Worm (Caenorhabditis elegans) whole organism, L1 larva: ENCODE data around the gene T25E4.2.
A peak's percentile ranks its signal among the peaks of the same experiment; 100 is the strongest.

Source experiments
- C04F5.9 ChIP-seq: sonication (generic microtip); optimal IDR thresholded peaks from 2 replicates; lab custom pipeline; 2016; ENCODE audit warnings: missing genetic modification characterization, missing compliant biosample characterization
- C16A3.4 ChIP-seq: fragments of 150-350 bp; optimal IDR thresholded peaks from 2 replicates; lab custom pipeline; 2014; ENCODE audit warnings: missing biosample characterization, missing genetic modification characterization
- C34B4.2 ChIP-seq: sonication (generic microtip); optimal IDR thresholded peaks from 2 replicates; lab custom pipeline; 2017; ENCODE audit warnings: mild to moderate bottlenecking, missing genetic modification characterization, missing compliant biosample characterization
- aly-2 ChIP-seq: fragments of 150-350 bp; optimal IDR thresholded peaks from 2 replicates; lab custom pipeline; 2014; ENCODE audit warnings: missing biosample characterization, missing genetic modification characterization
- ama-1 ChIP-seq: fragments of 150-350 bp; optimal IDR thresholded peaks from 2 replicates; lab custom pipeline; 2014
- ceh-8 ChIP-seq: fragments of 200-800 bp; sonication (Bioruptor generic); optimal IDR thresholded peaks from 2 replicates; lab custom pipeline; 2018; ENCODE audit warnings: mild to moderate bottlenecking, missing genetic modification characterization, moderate library complexity, missing compliant biosample characterization
- ceh-88 ChIP-seq: fragments of 200-800 bp; sonication (Bioruptor generic); IDR thresholded peaks from 2 replicates; pipeline ENCODE4 v1.3.6; 2022; ENCODE audit warnings: missing genetic modification characterization, missing compliant biosample characterization
- dpl-1 ChIP-seq, 3 experiments: fragments of 150-350 bp in 2 of 3; sonication (generic microtip) in 1 of 3; optimal IDR thresholded peaks; 2 replicates each; lab custom pipeline; 2014 to 2017; ENCODE audit warnings: missing biosample characterization in 3 of 3, missing genetic modification characterization in 3 of 3, missing genetic modification reagents in 3 of 3
- dsc-1 ChIP-seq: sonication (generic microtip); optimal IDR thresholded peaks from 2 replicates; lab custom pipeline; 2016; ENCODE audit warnings: mild to moderate bottlenecking, missing genetic modification characterization, missing compliant biosample characterization
- efl-1 ChIP-seq, 4 experiments: fragments of 150-350 bp; optimal IDR thresholded peaks in 3 of 4; peaks in 1 of 4; 1 replicate in 1 of 4; 2 replicates in 3 of 4; lab custom pipeline; 2014; ENCODE audit warnings: missing biosample characterization in 2 of 4, missing genetic modification characterization in 2 of 4, missing genetic modification reagents in 2 of 4
- egl-13 ChIP-seq: sonication (generic microtip); optimal IDR thresholded peaks from 2 replicates; lab custom pipeline; 2016; ENCODE audit warnings: missing genotype, missing genetic modification reagents, missing genetic modification characterization, missing compliant biosample characterization
- fkh-4 ChIP-seq: sonication (generic microtip); optimal IDR thresholded peaks from 2 replicates; lab custom pipeline; 2016; ENCODE audit warnings: missing compliant biosample characterization, missing genetic modification characterization, borderline replicate concordance
- fkh-8 ChIP-seq: sonication (generic microtip); optimal IDR thresholded peaks from 2 replicates; lab custom pipeline; 2016; ENCODE audit warnings: mild to moderate bottlenecking, missing genetic modification characterization, missing compliant biosample characterization
- grh-1 ChIP-seq: fragments of 200-800 bp; sonication (Bioruptor generic); IDR thresholded peaks from 2 replicates; pipeline ENCODE4 v1.3.6; 2022; ENCODE audit warnings: missing genetic modification reagents, missing genetic modification characterization, missing compliant biosample characterization
- hlh-4 ChIP-seq: sonication (generic microtip); optimal IDR thresholded peaks from 2 replicates; lab custom pipeline; 2016; ENCODE audit warnings: mild to moderate bottlenecking, missing genetic modification characterization, missing compliant biosample characterization
- irx-1 ChIP-seq: sonication (generic microtip); optimal IDR thresholded peaks from 2 replicates; lab custom pipeline; 2016; ENCODE audit warnings: missing genetic modification characterization, missing compliant biosample characterization
- isw-1 ChIP-seq: fragments of 200-800 bp; sonication (Bioruptor generic); IDR thresholded peaks from 2 replicates; pipeline ENCODE4 v1.3.6; 2022; ENCODE audit warnings: missing genetic modification characterization, missing compliant biosample characterization
- jun-1 ChIP-seq: fragments of 150-350 bp; optimal IDR thresholded peaks from 2 replicates; lab custom pipeline; 2014; ENCODE audit warnings: missing biosample characterization, missing genetic modification reagents, missing genetic modification characterization
- lin-13 ChIP-seq: fragments of 150-350 bp; optimal IDR thresholded peaks from 2 replicates; lab custom pipeline; 2014; ENCODE audit warnings: missing biosample characterization, missing genetic modification reagents, missing genetic modification characterization
- lin-14 ChIP-seq: fragments of 200-800 bp; sonication (Bioruptor generic); optimal IDR thresholded peaks from 2 replicates; lab custom pipeline; 2018; ENCODE audit warnings: mild to moderate bottlenecking, missing genetic modification characterization, moderate library complexity, missing compliant biosample characterization
- lin-35 ChIP-seq, 2 experiments: fragments of 150-350 bp; optimal IDR thresholded peaks; 2 replicates each; lab custom pipeline; 2014; ENCODE audit warnings: missing biosample characterization in 2 of 2, missing genetic modification characterization in 2 of 2, missing genetic modification reagents in 2 of 2
- lin-39 ChIP-seq: fragments of 150-350 bp; optimal IDR thresholded peaks from 2 replicates; lab custom pipeline; 2014; ENCODE audit warnings: missing biosample characterization, missing genetic modification reagents, missing genetic modification characterization
- lir-3 ChIP-seq: sonication (generic microtip); optimal IDR thresholded peaks from 2 replicates; lab custom pipeline; 2016; ENCODE audit warnings: mild to moderate bottlenecking, missing genetic modification characterization, moderate library complexity, missing compliant biosample characterization; ENCODE audit not compliant: poor library complexity
- lsy-2 ChIP-seq, 2 experiments: fragments of 150-350 bp; optimal IDR thresholded peaks; 2 replicates each; lab custom pipeline; 2014; ENCODE audit warnings: missing biosample characterization in 2 of 2, missing genetic modification characterization in 2 of 2
- mab-9 ChIP-seq: fragments of 200-800 bp; sonication (Bioruptor generic); IDR thresholded peaks from 2 replicates; pipeline ENCODE4 v1.3.6; 2022; ENCODE audit warnings: missing genetic modification reagents, missing genetic modification characterization, missing compliant biosample characterization
- mdl-1 ChIP-seq, 2 experiments: fragments of 150-350 bp; optimal IDR thresholded peaks; 2 replicates each; lab custom pipeline; 2014 to 2017; ENCODE audit warnings: missing biosample characterization in 2 of 2, missing genetic modification characterization in 2 of 2, inconsistent platforms in 1 of 2
- mef-2 ChIP-seq: fragments of 150-350 bp; optimal IDR thresholded peaks from 2 replicates; lab custom pipeline; 2014; ENCODE audit warnings: missing biosample characterization, missing genetic modification characterization
- mep-1 ChIP-seq: fragments of 150-350 bp; optimal IDR thresholded peaks from 2 replicates; lab custom pipeline; 2014; ENCODE audit warnings: missing biosample characterization, missing genetic modification characterization
- nhr-11 ChIP-seq: fragments of 150-350 bp; optimal IDR thresholded peaks from 2 replicates; lab custom pipeline; 2014; ENCODE audit warnings: missing biosample characterization, missing genetic modification characterization
- nhr-19 ChIP-seq: fragments of 200-800 bp; sonication (Bioruptor generic); conservative IDR thresholded peaks from 2 replicates; pipeline ENCODE4 v1.3.6; 2022; ENCODE audit warnings: missing genetic modification characterization, missing compliant biosample characterization
- nhr-20 ChIP-seq: sonication (generic microtip); optimal IDR thresholded peaks from 2 replicates; lab custom pipeline; 2016; ENCODE audit warnings: mild to moderate bottlenecking, missing genetic modification characterization, missing compliant biosample characterization
- nhr-47 ChIP-seq: sonication (generic microtip); optimal IDR thresholded peaks from 2 replicates; lab custom pipeline; 2016; ENCODE audit warnings: mild to moderate bottlenecking, missing genetic modification characterization, moderate library complexity, missing compliant biosample characterization
- nhr-71 ChIP-seq: sonication (generic microtip); optimal IDR thresholded peaks from 2 replicates; lab custom pipeline; 2016; ENCODE audit warnings: mild to moderate bottlenecking, missing genetic modification characterization, moderate library complexity, missing compliant biosample characterization
- nhr-84 ChIP-seq: sonication (generic microtip); optimal IDR thresholded peaks from 2 replicates; lab custom pipeline; 2017; ENCODE audit warnings: missing biosample characterization, missing genetic modification characterization
- nhr-85 ChIP-seq: sonication (generic microtip); peaks from one replicate; lab custom pipeline; 2016; ENCODE audit warnings: missing genetic modification characterization, inconsistent platforms, missing compliant biosample characterization
- nhr-90 ChIP-seq: sonication (generic microtip); optimal IDR thresholded peaks from 2 replicates; lab custom pipeline; 2016; ENCODE audit warnings: mild to moderate bottlenecking, missing genetic modification characterization, missing compliant biosample characterization; ENCODE audit not compliant: poor library complexity
- pax-3 ChIP-seq: fragments of 200-800 bp; sonication (Bioruptor generic); optimal IDR thresholded peaks from 2 replicates; lab custom pipeline; 2018; ENCODE audit warnings: mild to moderate bottlenecking, missing genetic modification characterization, moderate library complexity, missing compliant biosample characterization
- rnt-1 ChIP-seq: sonication (generic microtip); optimal IDR thresholded peaks from 2 replicates; lab custom pipeline; 2016; ENCODE audit warnings: mild to moderate bottlenecking, missing genetic modification characterization, moderate library complexity, missing compliant biosample characterization
- skn-1 ChIP-seq: fragments of 150-350 bp; optimal IDR thresholded peaks from 2 replicates; lab custom pipeline; 2014; ENCODE audit warnings: missing biosample characterization, missing genetic modification characterization
- snu-23 ChIP-seq: sonication (generic microtip); optimal IDR thresholded peaks from 2 replicates; lab custom pipeline; 2016; ENCODE audit warnings: missing genetic modification characterization, missing compliant biosample characterization
- sox-4 ChIP-seq: sonication (generic microtip); optimal IDR thresholded peaks from 2 replicates; lab custom pipeline; 2016; ENCODE audit warnings: missing genetic modification characterization, missing compliant biosample characterization
- sup-37 ChIP-seq: fragments of 200-800 bp; sonication (Bioruptor generic); optimal IDR thresholded peaks from 2 replicates; lab custom pipeline; 2018; ENCODE audit warnings: mild to moderate bottlenecking, missing genetic modification characterization, missing compliant biosample characterization
- tbx-2 ChIP-seq: sonication (generic microtip); optimal IDR thresholded peaks from 2 replicates; lab custom pipeline; 2016; ENCODE audit warnings: missing genetic modification characterization, missing compliant biosample characterization
- unc-130 ChIP-seq: fragments of 150-350 bp; optimal IDR thresholded peaks from 2 replicates; lab custom pipeline; 2017; ENCODE audit warnings: missing biosample characterization, missing genetic modification characterization, inconsistent platforms
- unc-86 ChIP-seq: sonication (generic microtip); optimal IDR thresholded peaks from 2 replicates; lab custom pipeline; 2016; ENCODE audit warnings: missing genetic modification characterization, missing compliant biosample characterization
- unc-98 ChIP-seq: fragments of 200-800 bp; sonication (Bioruptor generic); IDR thresholded peaks from 2 replicates; pipeline ENCODE4 v1.3.6; 2022; ENCODE audit warnings: missing genetic modification characterization, missing compliant biosample characterization
- vab-15 ChIP-seq: sonication (generic microtip); optimal IDR thresholded peaks from 2 replicates; lab custom pipeline; 2017; ENCODE audit warnings: missing genotype, mild to moderate bottlenecking, missing genetic modification characterization, missing compliant biosample characterization
- zag-1 ChIP-seq: fragments of 150-350 bp; optimal IDR thresholded peaks from 2 replicates; lab custom pipeline; 2014; ENCODE audit warnings: missing biosample characterization, missing genetic modification characterization
- zip-4 ChIP-seq: fragments of 200-800 bp; sonication (Bioruptor generic); optimal IDR thresholded peaks from 2 replicates; lab custom pipeline; 2018; ENCODE audit warnings: mild to moderate bottlenecking, missing genetic modification characterization, moderate library complexity, missing compliant biosample characterization
- ztf-4 ChIP-seq: fragments of 150-350 bp; optimal IDR thresholded peaks from 2 replicates; lab custom pipeline; 2014; ENCODE audit warnings: missing biosample characterization, missing genetic modification characterization

Gene T25E4.2

ce11 chrII:5544145-5544515, 38.1 kb downstream of the T25E4.2 start (continued):
- no peak for TF ChIP-seq zip-4 (GFP tag; lab: Kevin White, UChicago)
- peak; percentile 32 for TF ChIP-seq lin-14 (GFP tag; lab: Kevin White, UChicago)
- TF ChIP-seq nhr-19 (GFP tag; lab: Robert Waterston, UW): peak; percentile 82
- TF ChIP-seq snu-23 (GFP tag; lab: Kevin White, UChicago): peak; percentile 70
- no peak for TF ChIP-seq fkh-4 (tag; lab: Kevin White, UChicago)
- TF ChIP-seq vab-15 (tag; lab: Kevin White, UChicago): no peak
- no peak for TF ChIP-seq isw-1
- peak in 1 of 2 experiments; percentile 46 for TF ChIP-seq mdl-1 (tag; optimal IDR thresholded peaks at IDR 0.05; lab: Kevin White, UChicago)
- no peak for TF ChIP-seq zag-1 (tag; lab: Kevin White, UChicago)
- TF ChIP-seq sup-37 (GFP tag; lab: Kevin White, UChicago): no peak
- no peak for TF ChIP-seq mef-2 (tag; lab: Kevin White, UChicago)
- TF ChIP-seq egl-13 (tag; lab: Kevin White, UChicago): no peak
- no peak for TF ChIP-seq mep-1
- no peak for TF ChIP-seq grh-1 (GFP tag; lab: Robert Waterston, UW)
- no peak for TF ChIP-seq ceh-88
- TF ChIP-seq pax-3 (tag; lab: Kevin White, UChicago): no peak
- peak; percentile 79 for TF ChIP-seq nhr-71 (tag; lab: Kevin White, UChicago)
- peak; percentile 50 to 72 for TF ChIP-seq lsy-2 (tag; optimal IDR thresholded peaks at IDR 0.05; lab: Kevin White, UChicago)
- TF ChIP-seq lin-35 (GFP tag; optimal IDR thresholded peaks at IDR 0.05; lab: Kevin White, UChicago): peak; percentile 15 to 59
- peak; percentile 33 to 37 for TF ChIP-seq efl-1 (optimal IDR thresholded peaks at IDR 0.05; lab: Kevin White, UChicago)
- peak in 1 of 2 experiments; percentile 91 for TF ChIP-seq efl-1 (GFP tag; optimal IDR thresholded peaks at IDR 0.05 in 1 of 2; lab: Kevin White, UChicago)
- TF ChIP-seq dpl-1 (GFP tag; optimal IDR thresholded peaks at IDR 0.05; lab: Kevin White, UChicago): peak; percentile 11 to 47 (median 25)
- TF ChIP-seq tbx-2 (tag; lab: Kevin White, UChicago): no peak
- peak; percentile 5 for TF ChIP-seq dsc-1 (tag; lab: Kevin White, UChicago)
- peak; percentile 91 for TF ChIP-seq rnt-1
- peak; percentile 57 for TF ChIP-seq C04F5.9 (tag; lab: Kevin White, UChicago)
- TF ChIP-seq jun-1: peak; percentile 58
- peak; percentile 70 for TF ChIP-seq lin-39 (tag; lab: Kevin White, UChicago)
- TF ChIP-seq ceh-8: no peak
- TF ChIP-seq unc-86 (tag; lab: Kevin White, UChicago): no peak
- TF ChIP-seq C16A3.4 (tag; lab: Kevin White, UChicago): peak; percentile 63
- TF ChIP-seq fkh-8 (tag; lab: Kevin White, UChicago): no peak
- no peak for TF ChIP-seq sox-4 (tag; lab: Kevin White, UChicago)
- no peak for TF ChIP-seq irx-1 (tag; lab: Kevin White, UChicago)
- no peak for TF ChIP-seq C34B4.2
- TF ChIP-seq lin-13: peak; percentile 31
- TF ChIP-seq lir-3 (tag; lab: Kevin White, UChicago): no peak
- TF ChIP-seq nhr-11 (tag; lab: Kevin White, UChicago): no peak
- TF ChIP-seq ama-1 (lab: Kevin White, UChicago): peak; percentile 97
- TF ChIP-seq nhr-90 (tag; lab: Kevin White, UChicago): peak; percentile 69
- peak; percentile 37 for TF ChIP-seq ztf-4 (tag; lab: Kevin White, UChicago)
- no peak for TF ChIP-seq hlh-4
- TF ChIP-seq nhr-85: peak; percentile 66
- no peak for TF ChIP-seq mab-9 (GFP tag; lab: Robert Waterston, UW)
- TF ChIP-seq aly-2 (tag; lab: Kevin White, UChicago): no peak
- TF ChIP-seq unc-98 (GFP tag; lab: Robert Waterston, UW): no peak
- peak; percentile 40 for TF ChIP-seq nhr-84
- peak; percentile 53 for TF ChIP-seq nhr-47 (tag; lab: Kevin White, UChicago)
- peak; percentile 77 for TF ChIP-seq nhr-20 (tag; lab: Kevin White, UChicago)
- peak; percentile 26 for TF ChIP-seq skn-1 (tag; lab: Kevin White, UChicago)
- no peak for TF ChIP-seq unc-130
- TF ChIP-seq, all 84 proteins: peak for 32
